Fruit fly (Drosophila melanogaster): ENCODE data around the gene CG15756.

dm6 chrX:13565490-13566156 is 31.4 kb downstream of the CG15756 start:
- TF ChIP-seq CG17829 (tag; optimal IDR thresholded peaks at IDR 0.05), result no peak
- no peak for TF ChIP-seq NFAT (GFP tag; IDR thresholded peaks at IDR 0.05)
- no peak for TF ChIP-seq CG12744 (GFP tag; optimal IDR thresholded peaks at IDR 0.05)
- TF ChIP-seq sob (GFP tag; IDR thresholded peaks at IDR 0.05), result no peak
- no peak for TF ChIP-seq H15 (GFP tag; IDR thresholded peaks at IDR 0.05)
- no peak for TF ChIP-seq Sin3A (optimal IDR thresholded peaks at IDR 0.05)
- TF ChIP-seq sd (tag; optimal IDR thresholded peaks at IDR 0.05), result no peak
- no peak for TF ChIP-seq CG6175 (GFP tag; IDR thresholded peaks at IDR 0.05)
- no peak for TF ChIP-seq dysf (GFP tag; IDR thresholded peaks at IDR 0.05)
- TF ChIP-seq phol (tag; optimal IDR thresholded peaks at IDR 0.05), result no peak
- TF ChIP-seq fd64A (GFP tag; optimal IDR thresholded peaks at IDR 0.05), result no peak
- TF ChIP-seq danr (GFP tag; IDR thresholded peaks at IDR 0.05), result no peak
- TF ChIP-seq CG10267 (tag; optimal IDR thresholded peaks at IDR 0.05), result no peak
